Fruit fly (Drosophila melanogaster): ENCODE measurements around the gene Pyroxd1.

Gene Pyroxd1

dm6 chr2L:20077423-20078401 is 13.5 kb upstream of the Pyroxd1 start (continued):
- no peak for TF ChIP-seq gem (tag; optimal IDR thresholded peaks at IDR 0.05)
- TF ChIP-seq her (GFP tag; optimal IDR thresholded peaks at IDR 0.05), result no peak
- no peak for TF ChIP-seq sr (GFP tag; IDR thresholded peaks at IDR 0.05)
- TF ChIP-seq NC2β (GFP tag; optimal IDR thresholded peaks at IDR 0.05), result no peak
- TF ChIP-seq nau (GFP tag; optimal IDR thresholded peaks at IDR 0.05), result no peak
- no peak for TF ChIP-seq slbo (GFP tag; IDR thresholded peaks at IDR 0.05)
- no peak for TF ChIP-seq kni (GFP tag; optimal IDR thresholded peaks at IDR 0.05)
- no peak for TF ChIP-seq CG10565 (GFP tag; optimal IDR thresholded peaks at IDR 0.05)
- no peak for TF ChIP-seq E2f2 (GFP tag; IDR thresholded peaks at IDR 0.05)
- TF ChIP-seq CG11093 (GFP tag; IDR thresholded peaks at IDR 0.05), result no peak
- TF ChIP-seq CG13894 (tag; optimal IDR thresholded peaks at IDR 0.05), result no peak
- no peak for TF ChIP-seq lola (GFP tag; optimal IDR thresholded peaks at IDR 0.05)
- TF ChIP-seq org-1 (GFP tag; optimal IDR thresholded peaks at IDR 0.05), result no peak
- TF ChIP-seq E2f1 (GFP tag; IDR thresholded peaks at IDR 0.05), result no peak
- TF ChIP-seq fd3F (GFP tag; optimal IDR thresholded peaks at IDR 0.05), result no peak
- TF ChIP-seq Meics (GFP tag; optimal IDR thresholded peaks at IDR 0.05), result peak; percentile 7
- TF ChIP-seq GATAe (GFP tag; conservative IDR thresholded peaks at IDR 0.05), result peak; percentile 74
- TF ChIP-seq CG13624 (GFP tag; optimal IDR thresholded peaks at IDR 0.05), result no peak
- no peak for TF ChIP-seq Side (GFP tag; optimal IDR thresholded peaks at IDR 0.05)
- TF ChIP-seq insv (GFP tag; optimal IDR thresholded peaks at IDR 0.05), result no peak
- TF ChIP-seq CG12219 (GFP tag; optimal IDR thresholded peaks at IDR 0.05), result no peak
- TF ChIP-seq Opbp (GFP tag; IDR thresholded peaks at IDR 0.05; ENCODE audit: partially characterized antibody), result no peak
- TF ChIP-seq CG11456 (GFP tag; IDR thresholded peaks at IDR 0.05), result no peak
- no peak for TF ChIP-seq tgo (GFP tag; IDR thresholded peaks at IDR 0.05)
- no peak for TF ChIP-seq eve (GFP tag; optimal IDR thresholded peaks at IDR 0.05)
- peak; percentile 15 for TF ChIP-seq CG6813 (GFP tag; optimal IDR thresholded peaks at IDR 0.05)
- peak; percentile 94 for TF ChIP-seq exex (tag; optimal IDR thresholded peaks at IDR 0.05)
- no peak for TF ChIP-seq Lim3 (GFP tag; IDR thresholded peaks at IDR 0.05)
- peak; percentile 16 for TF ChIP-seq salm (tag; optimal IDR thresholded peaks at IDR 0.05)
- no peak for TF ChIP-seq CG13287 (GFP tag; IDR thresholded peaks at IDR 0.05; ENCODE audit: partially characterized antibody)
- no peak for TF ChIP-seq CG3407 (GFP tag; optimal IDR thresholded peaks at IDR 0.05)
- no peak for TF ChIP-seq bsh (GFP tag; optimal IDR thresholded peaks at IDR 0.05)
- TF ChIP-seq CG4360 (GFP tag; IDR thresholded peaks at IDR 0.05), result no peak
- no peak for TF ChIP-seq ewg (GFP tag; optimal IDR thresholded peaks at IDR 0.05)
- TF ChIP-seq CG14667 (GFP tag; IDR thresholded peaks at IDR 0.05), result no peak
- no peak for TF ChIP-seq bowl (GFP tag; IDR thresholded peaks at IDR 0.05)
- peak; percentile 20 for TF ChIP-seq Vsx1 (GFP tag; optimal IDR thresholded peaks at IDR 0.05)
- TF ChIP-seq ttk (GFP tag; IDR thresholded peaks at IDR 0.05), result no peak
- TF ChIP-seq CG9797 (GFP tag; optimal IDR thresholded peaks at IDR 0.05), result no peak
- no peak for TF ChIP-seq CG8944 (GFP tag; optimal IDR thresholded peaks at IDR 0.05)
- TF ChIP-seq CG14965 (GFP tag; optimal IDR thresholded peaks at IDR 0.05; ENCODE audit: borderline replicate concordance), result no peak
- TF ChIP-seq CG10431 (GFP tag; optimal IDR thresholded peaks at IDR 0.05), result peak; percentile 33
- TF ChIP-seq ap (GFP tag; IDR thresholded peaks at IDR 0.05), result no peak
- TF ChIP-seq D19A (tag; optimal IDR thresholded peaks at IDR 0.05), result no peak
- TF ChIP-seq Abd-B (GFP tag; optimal IDR thresholded peaks at IDR 0.05), result no peak
- TF ChIP-seq Asciz (GFP tag; optimal IDR thresholded peaks at IDR 0.05), result peak; percentile 16
- no peak for TF ChIP-seq CG2712 (tag; optimal IDR thresholded peaks at IDR 0.05)
- TF ChIP-seq cas (GFP tag; IDR thresholded peaks at IDR 0.05), result no peak
- TF ChIP-seq luna (GFP tag; optimal IDR thresholded peaks at IDR 0.05), result no peak
